Worm (Caenorhabditis elegans) whole organism, midembryonic: Measurements from ENCODE around the gene fbxa-172.
"Not testable (repeated sequence)": the region's sequence is repeated elsewhere in the genome, so short reads cannot be mapped to it uniquely, and the experiment has no call there.

ENCODE experiments used
- T22C8.4 ChIP-seq: fragments of 200-800 bp; sonication (Bioruptor generic); IDR thresholded peaks from 2 replicates; pipeline ENCODE4 v1.3.6; 2022; ENCODE audit warnings: missing genetic modification characterization, missing compliant biosample characterization
- cog-1 ChIP-seq: sonication (generic microtip); optimal IDR thresholded peaks from 2 replicates; lab custom pipeline; 2016; ENCODE audit warnings: missing genetic modification characterization, missing compliant biosample characterization
- flt-1 ChIP-seq: fragments of 200-800 bp; sonication (Bioruptor generic); IDR thresholded peaks from 2 replicates; pipeline ENCODE4 v1.3.6; 2022; ENCODE audit warnings: missing genetic modification characterization, missing compliant biosample characterization
- klf-2 ChIP-seq: fragments of 200-800 bp; sonication (Bioruptor generic); conservative IDR thresholded peaks from 2 replicates; pipeline ENCODE4 v1.3.6; 2022; ENCODE audit warnings: missing genetic modification reagents, missing genetic modification characterization, missing compliant biosample characterization
- med-1 ChIP-seq: sonication (generic microtip); optimal IDR thresholded peaks from 2 replicates; lab custom pipeline; 2017; ENCODE audit warnings: missing genetic modification characterization, mild to moderate bottlenecking, missing compliant biosample characterization, antibody characterized with exemption, missing genetic modification reagents; ENCODE audit not compliant: insufficient read depth
- ref-1 ChIP-seq: fragments of 200-800 bp; sonication (Bioruptor generic); conservative IDR thresholded peaks from 2 replicates; pipeline ENCODE4 v1.3.6; 2022; ENCODE audit warnings: missing genetic modification reagents, missing genetic modification characterization, missing compliant biosample characterization
- tab-1 ChIP-seq: fragments of 200-800 bp; sonication (Bioruptor generic); IDR thresholded peaks from 2 replicates; pipeline ENCODE4 v1.3.6; 2022; ENCODE audit warnings: missing genetic modification characterization, missing compliant biosample characterization
- ztf-23 ChIP-seq: fragments of 200-800 bp; sonication (Bioruptor generic); IDR thresholded peaks from 2 replicates; pipeline ENCODE4 v1.3.6; 2022; ENCODE audit warnings: missing genetic modification reagents, missing genetic modification characterization, missing compliant biosample characterization
- ztf-29 ChIP-seq: fragments of 200-800 bp; sonication (Bioruptor generic); IDR thresholded peaks from 2 replicates; pipeline ENCODE4 v1.3.6; 2022; ENCODE audit warnings: missing genetic modification reagents, missing genetic modification characterization, missing compliant biosample characterization

The fbxa-172 gene

DNA sequence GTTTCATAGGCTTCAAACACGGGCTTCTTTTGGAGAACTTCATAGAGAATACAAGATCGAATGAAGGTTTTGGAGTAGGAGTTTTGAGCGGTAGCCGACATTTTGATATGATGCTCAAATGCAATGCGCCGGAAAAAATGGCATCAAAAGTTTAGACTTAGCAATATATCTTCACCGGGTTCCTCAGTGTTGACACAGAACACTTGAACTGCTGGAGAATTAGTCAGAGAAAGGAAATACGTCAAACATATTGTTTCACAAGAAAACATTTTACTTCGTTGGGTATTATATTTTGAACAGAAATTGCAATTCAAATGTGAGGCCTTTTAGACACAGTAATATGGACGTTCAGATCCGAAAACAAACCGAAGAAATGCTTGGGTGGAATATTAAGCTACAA is 669 bp upstream of the fbxa-172 start, which contains the start of gene fbxa-174:
Gene fbxa-174 (minus strand): TSS at position 101 of the 400 bp plus-strand sequence.
- TF ChIP-seq cog-1 (tag; lab: Kevin White, UChicago) (no peak), klf-2 (GFP tag; lab: Robert Waterston, UW) (no peak), ztf-23 (GFP tag; lab: Robert Waterston, UW) (no peak), flt-1 (GFP tag; lab: Robert Waterston, UW) (no peak), med-1 (GFP tag; lab: Kevin White, UChicago) (no peak), ztf-29 (GFP tag; lab: Robert Waterston, UW) (no peak), T22C8.4 (no peak), ref-1 (GFP tag; lab: Robert Waterston, UW) (no peak), tab-1 (GFP tag; lab: Robert Waterston, UW) (no peak)

DNA sequence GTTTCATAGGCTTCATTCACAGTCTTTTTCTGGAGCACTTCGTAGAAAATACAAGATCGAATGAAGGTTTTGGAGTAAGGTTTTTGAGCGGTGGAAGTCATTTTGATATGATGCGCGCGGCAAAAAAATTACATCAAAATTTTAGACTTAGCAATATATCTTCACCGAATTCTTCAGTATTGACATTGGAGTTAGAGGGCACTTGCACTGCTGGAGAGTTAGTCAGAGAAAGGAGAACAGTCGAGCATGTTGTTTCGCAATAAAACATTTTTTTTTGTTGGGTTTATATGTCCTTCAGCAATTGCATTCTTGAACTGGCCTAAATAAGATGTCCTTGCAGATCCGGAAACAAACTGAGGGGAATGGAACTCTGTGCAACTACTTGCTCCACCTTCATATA is 6.9 kb downstream of the fbxa-172 start, which contains the start of gene fbxa-171:
Gene fbxa-171 (minus strand): TSS at position 101 of the 400 bp plus-strand sequence.
- TF ChIP-seq tab-1 (GFP tag; lab: Robert Waterston, UW) (no peak), med-1 (GFP tag; lab: Kevin White, UChicago) (no peak), ztf-29 (GFP tag; lab: Robert Waterston, UW) (no peak), ztf-23 (GFP tag; lab: Robert Waterston, UW) (no peak), klf-2 (GFP tag; lab: Robert Waterston, UW) (no peak), ref-1 (GFP tag; lab: Robert Waterston, UW) (no peak), flt-1 (GFP tag; lab: Robert Waterston, UW) (no peak)

DNA sequence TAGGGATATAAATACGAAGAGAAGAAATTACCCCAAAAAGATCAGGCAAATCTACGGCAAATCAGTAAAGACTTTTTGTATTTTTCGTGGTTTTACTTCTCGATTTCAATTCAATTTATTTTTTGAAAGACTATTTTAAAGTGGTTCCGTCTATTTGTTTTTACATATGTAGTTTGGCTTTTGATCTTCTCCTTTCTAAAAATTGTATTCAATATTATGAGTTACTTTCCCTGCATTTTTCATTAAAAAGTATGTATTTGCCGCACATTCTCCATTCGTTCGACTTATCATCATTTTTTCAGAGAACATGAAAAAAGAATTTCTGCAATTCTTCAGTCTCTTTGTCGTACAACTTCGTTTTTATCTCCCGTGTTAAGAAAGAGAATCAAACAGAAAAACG is 7.8 kb downstream of the fbxa-172 start, which contains the start of gene C38D9.2:
Gene C38D9.2 (plus strand): TSS at position 301 of the 400 bp plus-strand sequence.
- no peak for TF ChIP-seq klf-2 (GFP tag; lab: Robert Waterston, UW)
- no peak for TF ChIP-seq tab-1 (GFP tag; lab: Robert Waterston, UW)
- no peak for TF ChIP-seq ztf-23 (GFP tag; lab: Robert Waterston, UW)
- no peak for TF ChIP-seq med-1 (GFP tag; lab: Kevin White, UChicago)
- no peak for TF ChIP-seq cog-1 (tag; lab: Kevin White, UChicago)
- no peak for TF ChIP-seq ztf-29 (GFP tag; lab: Robert Waterston, UW)
- TF ChIP-seq T22C8.4, result no peak
- no peak for TF ChIP-seq flt-1 (GFP tag; lab: Robert Waterston, UW)
- no peak for TF ChIP-seq ref-1 (GFP tag; lab: Robert Waterston, UW)

DNA sequence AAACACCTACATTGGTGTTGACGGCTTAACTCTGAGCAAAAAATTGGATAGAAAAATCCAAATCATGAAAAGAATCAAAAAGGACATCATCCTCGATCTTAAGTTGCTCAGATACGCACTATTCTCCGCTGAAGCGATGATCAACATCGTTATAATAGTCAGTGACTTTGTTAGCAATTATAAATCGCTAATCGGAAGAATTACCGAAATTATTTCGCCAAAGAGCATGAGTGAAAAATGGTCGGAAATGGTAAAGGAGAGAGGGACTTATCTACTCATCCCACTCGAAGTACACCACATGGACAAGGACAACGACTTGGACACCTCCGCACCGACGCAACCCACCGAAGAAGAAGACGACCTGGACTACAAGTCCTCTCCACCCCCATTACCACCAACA is 21.0 kb downstream of the fbxa-172 start:
- TF ChIP-seq cog-1 (tag; lab: Kevin White, UChicago) (no peak), ztf-29 (GFP tag; lab: Robert Waterston, UW) (no peak), klf-2 (GFP tag; lab: Robert Waterston, UW) (no peak), med-1 (GFP tag; lab: Kevin White, UChicago) (no peak), T22C8.4 (no peak), tab-1 (GFP tag; lab: Robert Waterston, UW) (no peak), ref-1 (GFP tag; lab: Robert Waterston, UW) (no peak), ztf-23 (GFP tag; lab: Robert Waterston, UW) (no peak), flt-1 (GFP tag; lab: Robert Waterston, UW) (no peak)

DNA sequence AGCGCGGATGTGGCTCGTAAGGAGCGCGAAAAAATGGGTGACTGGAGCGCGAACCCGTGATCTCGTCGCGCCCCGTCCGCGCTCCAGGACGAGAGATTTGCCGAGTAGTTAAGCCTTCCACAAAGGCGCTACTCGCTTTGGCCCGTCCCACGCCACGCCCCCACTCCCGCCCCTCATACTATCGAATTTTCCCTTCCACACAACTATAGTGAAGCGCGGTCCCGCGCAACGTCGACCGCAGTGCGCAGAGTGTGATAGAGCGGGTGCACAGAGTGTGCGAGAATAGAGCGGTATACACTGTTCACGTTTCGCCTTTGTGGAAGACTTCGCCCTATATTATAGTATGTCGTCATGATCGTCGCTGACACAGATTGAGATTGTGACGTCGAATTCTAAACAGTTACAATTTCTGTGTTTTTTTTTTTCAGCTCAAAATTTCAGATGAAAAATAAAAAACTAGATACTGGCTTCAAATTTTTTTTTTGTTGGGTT is 25.4 kb downstream of the fbxa-172 start, which contains the start of gene fbxa-133:
Gene fbxa-133 (plus strand): TSS at position 442 of the 492 bp plus-strand sequence.
- not testable (repeated sequence) for TF ChIP-seq ref-1 (GFP tag; lab: Robert Waterston, UW); T22C8.4; klf-2 (GFP tag; lab: Robert Waterston, UW)

DNA sequence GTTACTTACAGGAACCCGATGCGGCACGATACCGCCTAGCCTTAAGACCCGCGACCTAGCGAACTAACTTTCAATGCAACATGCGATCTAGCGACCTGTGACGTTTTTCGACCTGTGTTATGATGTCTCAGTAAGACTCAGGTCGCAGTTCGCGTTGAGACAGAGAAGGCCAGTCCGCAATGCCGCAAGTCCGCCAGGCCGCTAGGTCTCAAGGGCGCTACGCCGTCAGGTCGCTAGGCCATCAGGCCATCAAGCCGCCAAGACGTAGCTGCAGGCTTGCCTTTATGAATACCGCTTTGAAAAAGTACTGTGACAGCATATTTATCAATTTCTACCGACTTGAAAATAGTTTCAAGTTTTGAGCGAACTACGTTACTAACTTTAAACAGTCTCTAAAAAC is 36.6 kb downstream of the fbxa-172 start:
- TF ChIP-seq ztf-29 (GFP tag; lab: Robert Waterston, UW), result no peak

DNA sequence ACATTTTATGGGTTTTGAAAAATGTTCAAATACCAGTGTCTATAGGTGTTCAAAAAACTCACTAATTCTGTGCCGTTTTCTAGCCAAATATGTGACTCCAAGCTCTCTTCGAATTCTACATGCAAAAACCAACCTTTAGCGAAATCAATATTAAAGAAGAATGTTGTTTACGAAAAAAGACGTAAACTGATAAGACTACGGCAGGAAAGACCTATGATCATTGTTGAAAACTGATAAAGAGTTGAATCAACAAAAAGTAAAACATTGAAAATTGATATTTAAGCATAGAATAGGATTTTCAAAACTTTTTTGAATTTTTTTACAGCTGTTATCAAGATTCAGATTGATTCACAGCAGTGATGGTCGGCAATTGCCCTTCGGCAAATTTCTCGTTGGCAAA is 39.8 kb downstream of the fbxa-172 start, which contains the start of gene Y6G8.2:
Gene Y6G8.2 (minus strand): TSS at position 147 of the 400 bp plus-strand sequence.
- TF ChIP-seq ref-1 (GFP tag; lab: Robert Waterston, UW), result no peak
- TF ChIP-seq ztf-29 (GFP tag; lab: Robert Waterston, UW), result no peak
- no peak for TF ChIP-seq cog-1 (tag; lab: Kevin White, UChicago)
- TF ChIP-seq tab-1 (GFP tag; lab: Robert Waterston, UW), result no peak
- TF ChIP-seq klf-2 (GFP tag; lab: Robert Waterston, UW), result no peak
- TF ChIP-seq med-1 (GFP tag; lab: Kevin White, UChicago), result no peak
- TF ChIP-seq flt-1 (GFP tag; lab: Robert Waterston, UW), result no peak
- no peak for TF ChIP-seq ztf-23 (GFP tag; lab: Robert Waterston, UW)
- no peak for TF ChIP-seq T22C8.4

DNA sequence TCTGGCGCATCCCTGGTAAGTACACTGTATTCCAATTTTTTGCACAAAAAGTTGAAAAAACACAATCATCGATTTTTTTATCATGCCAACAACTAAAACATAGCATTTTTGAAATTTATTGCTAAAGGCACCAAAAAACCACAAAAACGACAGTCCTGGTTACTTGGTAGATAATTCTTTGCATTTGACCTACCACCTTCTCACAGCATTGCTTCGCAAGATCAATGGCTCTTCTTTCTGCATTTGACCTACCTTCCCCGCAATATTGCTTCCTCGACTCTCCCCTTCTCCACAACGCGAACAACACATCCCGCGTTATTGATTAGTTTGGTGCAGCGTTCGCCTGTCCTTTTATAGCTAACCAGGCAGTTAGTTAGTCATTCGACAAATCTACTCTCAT is 42.5 kb downstream of the fbxa-172 start, which contains the start of gene ztf-25:
Gene ztf-25 (plus strand): TSS at position 301 of the 400 bp plus-strand sequence.
- TF ChIP-seq flt-1 (GFP tag; lab: Robert Waterston, UW) (no peak), ref-1 (GFP tag; lab: Robert Waterston, UW) (no peak), cog-1 (tag; lab: Kevin White, UChicago) (no peak), ztf-29 (GFP tag; lab: Robert Waterston, UW) (no peak), med-1 (GFP tag; lab: Kevin White, UChicago) (no peak), tab-1 (GFP tag; lab: Robert Waterston, UW) (no peak), klf-2 (GFP tag; lab: Robert Waterston, UW) (no peak), ztf-23 (GFP tag; lab: Robert Waterston, UW) (no peak), T22C8.4 (no peak)

DNA sequence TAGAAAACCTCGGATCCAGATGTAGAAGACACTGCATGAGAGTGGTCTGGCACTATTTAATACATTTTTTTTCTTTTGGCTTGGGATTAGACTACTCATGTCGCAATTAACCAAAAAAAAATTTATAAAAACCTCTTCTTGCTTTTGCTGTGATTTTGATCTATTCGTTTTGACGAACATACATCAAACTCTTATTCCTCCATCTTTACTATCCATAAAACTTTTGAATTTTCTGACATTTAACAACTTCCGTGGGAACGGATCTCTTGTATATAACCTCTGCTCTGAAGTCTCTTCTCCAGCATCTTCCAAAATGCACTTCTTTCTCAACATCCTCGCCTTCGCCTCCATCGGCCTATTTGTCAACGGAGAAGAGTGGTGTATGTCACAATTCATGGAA is 47.0 kb downstream of the fbxa-172 start, which contains the start of gene Y6G8.16:
Gene Y6G8.16 (plus strand): TSS at position 301 of the 400 bp plus-strand sequence.
- TF ChIP-seq T22C8.4; cog-1 (tag; lab: Kevin White, UChicago); ztf-23 (GFP tag; lab: Robert Waterston, UW): not testable (repeated sequence)
